Worm (Caenorhabditis elegans): ENCODE data around the gene kin-18.

DNA sequence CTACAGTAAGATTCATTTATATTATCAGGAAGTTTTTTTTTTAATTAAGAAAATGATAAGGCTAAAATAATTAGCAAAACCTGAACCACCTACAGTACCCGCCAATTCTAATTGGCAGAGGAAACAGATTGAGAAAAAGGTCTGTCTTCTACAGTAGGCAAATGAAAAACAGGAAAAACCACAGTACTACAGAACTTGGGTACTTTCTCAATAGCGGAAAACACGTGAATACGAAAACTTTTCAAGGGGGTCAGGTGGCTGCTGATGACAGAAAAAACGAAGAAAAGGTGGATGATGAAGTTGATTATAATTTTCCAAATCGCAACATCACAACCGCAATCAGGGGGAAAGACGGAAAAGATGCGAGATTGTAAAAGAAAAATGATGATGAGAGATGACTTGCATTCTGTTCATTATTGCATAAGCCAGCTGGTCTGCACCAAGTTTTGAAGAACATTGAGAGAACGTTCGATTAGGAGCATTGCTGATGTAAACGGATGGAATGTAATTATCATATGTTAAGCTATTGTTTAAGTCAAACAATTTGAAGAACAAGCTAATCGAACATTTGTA is 26.1 kb downstream of the kin-18 start:
- no peak for TF ChIP-seq ama-1 (optimal IDR thresholded peaks at IDR 0.05)
- no peak for TF ChIP-seq fkh-6 (tag; optimal IDR thresholded peaks at IDR 0.05)
- TF ChIP-seq C38D4.7 (GFP tag; optimal IDR thresholded peaks at IDR 0.05), result no peak
- TF ChIP-seq tbx-2 (tag; optimal IDR thresholded peaks at IDR 0.05), result no peak
- TF ChIP-seq ceh-22 (tag; optimal IDR thresholded peaks at IDR 0.05), result no peak
- TF ChIP-seq lin-11 (tag; optimal IDR thresholded peaks at IDR 0.05), result no peak
- TF ChIP-seq unc-55 (GFP tag; optimal IDR thresholded peaks at IDR 0.05), result no peak
